Fruit fly (Drosophila melanogaster) whole organism, embryonic: Measurements from ENCODE around the gene Smox.

ENCODE experiments used
- ATbp ChIP-seq: fragments of 200-800 bp; sonication (Bioruptor generic); optimal IDR thresholded peaks from 2 replicates; lab custom pipeline; 2017; ENCODE audit warnings: missing biosample characterization, mild to moderate bottlenecking, missing genetic modification characterization, missing genetic modification reagents
- Bdp1 ChIP-seq: fragments of 200-800 bp; sonication (Bioruptor generic); optimal IDR thresholded peaks from 3 replicates; lab custom pipeline; 2016; ENCODE audit warnings: missing biosample characterization, missing genetic modification characterization
- CG12391 ChIP-seq: fragments of 200-800 bp; sonication (Bioruptor generic); optimal IDR thresholded peaks from 3 replicates; lab custom pipeline; 2018; ENCODE audit warnings: missing biosample characterization, mild to moderate bottlenecking, missing genetic modification characterization, moderate library complexity
- CG1792 ChIP-seq: fragments of 200-800 bp; sonication (Bioruptor generic); optimal IDR thresholded peaks from 2 replicates; lab custom pipeline; 2016; ENCODE audit warnings: missing biosample characterization, missing genetic modification characterization
- CG18599 ChIP-seq: fragments of 200-800 bp; sonication (Bioruptor generic); optimal IDR thresholded peaks from 3 replicates; lab custom pipeline; 2017; ENCODE audit warnings: missing biosample characterization, missing genetic modification characterization, mild to moderate bottlenecking, moderate library complexity, missing genetic modification reagents
- CG18619 ChIP-seq: fragments of 200-800 bp; sonication (Bioruptor generic); optimal IDR thresholded peaks from 3 replicates; lab custom pipeline; 2017; ENCODE audit warnings: missing biosample characterization, mild to moderate bottlenecking, missing genetic modification characterization
- CG30431 ChIP-seq: fragments of 200-800 bp; sonication (Bioruptor generic); optimal IDR thresholded peaks from 2 replicates; lab custom pipeline; 2017; ENCODE audit warnings: missing biosample characterization, missing genetic modification characterization
- CG31388 ChIP-seq: fragments of 200-800 bp; sonication (Bioruptor generic); optimal IDR thresholded peaks from 2 replicates; lab custom pipeline; 2016; ENCODE audit warnings: missing biosample characterization, missing genetic modification characterization
- CG3407 ChIP-seq: fragments of 200-800 bp; sonication (Bioruptor generic); optimal IDR thresholded peaks from 2 replicates; lab custom pipeline; 2018; ENCODE audit warnings: missing biosample characterization, mild to moderate bottlenecking, missing genetic modification characterization
- CG34224 ChIP-seq: fragments of 200-800 bp; sonication (Bioruptor generic); IDR thresholded peaks from 3 replicates; pipeline ENCODE4 v1.3.6; 2022; ENCODE audit warnings: missing biosample characterization, missing genetic modification characterization; ENCODE audit not compliant: partially characterized antibody
- CG42726 ChIP-seq: fragments of 200-800 bp; sonication (Bioruptor generic); IDR thresholded peaks from 2 replicates; pipeline ENCODE4 v1.3.6; 2022; ENCODE audit warnings: missing biosample characterization, missing genetic modification characterization; ENCODE audit not compliant: partially characterized antibody
- CG9727 ChIP-seq: fragments of 200-800 bp; sonication (Bioruptor generic); optimal IDR thresholded peaks from 3 replicates; lab custom pipeline; 2017; ENCODE audit warnings: missing biosample characterization, mild to moderate bottlenecking, missing genetic modification characterization
- Chrac-16 ChIP-seq: fragments of 200-800 bp; sonication (Bioruptor generic); optimal IDR thresholded peaks from 3 replicates; lab custom pipeline; 2016; ENCODE audit warnings: missing biosample characterization, missing genetic modification characterization
- CkIIα-i1 ChIP-seq: fragments of 200-800 bp; sonication (Bioruptor generic); IDR thresholded peaks from 2 replicates; pipeline ENCODE4 v1.3.6; 2022; ENCODE audit warnings: missing biosample characterization, missing genetic modification characterization
- Drgx ChIP-seq: fragments of 200-800 bp; sonication (Bioruptor generic); IDR thresholded peaks from 2 replicates; pipeline ENCODE4 v1.3.6; 2022; ENCODE audit warnings: missing biosample characterization, missing genetic modification characterization
- Elba2 ChIP-seq: fragments of 200-800 bp; sonication (Bioruptor generic); optimal IDR thresholded peaks from 3 replicates; lab custom pipeline; 2016; ENCODE audit warnings: missing biosample characterization, missing genetic modification characterization
- Fer1 ChIP-seq: fragments of 200-800 bp; sonication (Bioruptor generic); optimal IDR thresholded peaks from 2 replicates; lab custom pipeline; 2017; ENCODE audit warnings: missing biosample characterization, mild to moderate bottlenecking, missing genetic modification characterization
- H2.0 ChIP-seq: fragments of 200-800 bp; sonication (Bioruptor generic); IDR thresholded peaks from 2 replicates; pipeline ENCODE4 v1.3.6; 2022; ENCODE audit warnings: missing biosample characterization, missing genetic modification characterization
- Hr39 ChIP-seq: fragments of >200 bp; optimal IDR thresholded peaks from 2 replicates; lab custom pipeline; 2017
- Hr51 ChIP-seq, 2 experiments: fragments of 200-800 bp; sonication (Bioruptor generic); optimal IDR thresholded peaks; 2 replicates in 1 of 2; 3 replicates in 1 of 2; lab custom pipeline; 2016 to 2018; ENCODE audit warnings: missing biosample characterization in 2 of 2, missing genetic modification characterization in 2 of 2, mild to moderate bottlenecking in 1 of 2, moderate library complexity in 1 of 2
- Lim3 ChIP-seq: fragments of 200-800 bp; sonication (Bioruptor generic); IDR thresholded peaks from 2 replicates; pipeline ENCODE4 v1.3.6; 2022; ENCODE audit warnings: missing biosample characterization, missing genetic modification characterization
- Mrtf ChIP-seq: fragments of 200-800 bp; sonication (Bioruptor generic); IDR thresholded peaks from 3 replicates; pipeline ENCODE4 v1.3.6; 2022; ENCODE audit warnings: missing biosample characterization, missing genetic modification characterization
- Ravus ChIP-seq: fragments of 200-800 bp; sonication (Bioruptor generic); IDR thresholded peaks from 2 replicates; pipeline ENCODE4 v1.3.6; 2022; ENCODE audit warnings: missing biosample characterization, missing genetic modification characterization
- Scr ChIP-seq: fragments of 200-800 bp; sonication (Bioruptor generic); IDR thresholded peaks from 2 replicates; pipeline ENCODE4 v1.3.6; 2022; ENCODE audit warnings: missing biosample characterization, missing genetic modification characterization; ENCODE audit not compliant: partially characterized antibody
- Sin3A ChIP-seq: fragments of >200 bp; optimal IDR thresholded peaks from 2 replicates; lab custom pipeline; 2018
- Sox100B ChIP-seq: fragments of 200-800 bp; sonication (Bioruptor generic); optimal IDR thresholded peaks from 3 replicates; lab custom pipeline; 2018; ENCODE audit warnings: missing biosample characterization, mild to moderate bottlenecking, missing genetic modification characterization
- Sox102F ChIP-seq: fragments of 200-800 bp; sonication (Bioruptor generic); optimal IDR thresholded peaks from 2 replicates; lab custom pipeline; 2018; ENCODE audit warnings: missing biosample characterization, mild to moderate bottlenecking, missing genetic modification characterization, moderate library complexity
- Trl ChIP-seq, 3 experiments: fragments of >200 bp in 2 of 3; fragments of 200-800 bp in 1 of 3; sonication (Bioruptor generic) in 1 of 3; optimal IDR thresholded peaks; 2 replicates in 1 of 3; 3 replicates in 2 of 3; lab custom pipeline; 2016 to 2017; ENCODE audit warnings: missing biosample characterization in 1 of 3, missing genetic modification characterization in 1 of 3
- Usf ChIP-seq: fragments of 200-800 bp; sonication (Bioruptor generic); optimal IDR thresholded peaks from 2 replicates; lab custom pipeline; 2017; ENCODE audit warnings: missing genotype, missing biosample characterization, missing genetic modification characterization
- Xrp1 ChIP-seq: fragments of 200-800 bp; sonication (Bioruptor generic); IDR thresholded peaks from 2 replicates; pipeline ENCODE4 v1.3.6; 2022; ENCODE audit warnings: missing biosample characterization, missing genetic modification characterization
- amos ChIP-seq: fragments of 200-800 bp; sonication (Bioruptor generic); IDR thresholded peaks from 2 replicates; pipeline ENCODE4 v1.3.6; 2022; ENCODE audit warnings: missing biosample characterization, missing genetic modification characterization; ENCODE audit not compliant: partially characterized antibody
- btn ChIP-seq: fragments of 200-800 bp; sonication (Bioruptor generic); optimal IDR thresholded peaks from 2 replicates; lab custom pipeline; 2016; ENCODE audit warnings: missing biosample characterization, missing genetic modification characterization
- cato ChIP-seq: fragments of 200-800 bp; sonication (Bioruptor generic); optimal IDR thresholded peaks from 2 replicates; lab custom pipeline; 2016; ENCODE audit warnings: missing biosample characterization, missing genetic modification characterization, borderline replicate concordance
- crp ChIP-seq, 2 experiments: fragments of 200-800 bp; sonication (Bioruptor generic); optimal IDR thresholded peaks; 2 replicates in 1 of 2; 3 replicates in 1 of 2; lab custom pipeline; 2017; ENCODE audit warnings: missing biosample characterization in 2 of 2, missing genetic modification characterization in 2 of 2, mild to moderate bottlenecking in 1 of 2, moderate library complexity in 1 of 2
- da ChIP-seq: fragments of 200-800 bp; sonication (Bioruptor generic); optimal IDR thresholded peaks from 2 replicates; lab custom pipeline; 2016; ENCODE audit warnings: missing biosample characterization, missing genetic modification characterization
- disco-r ChIP-seq: fragments of 200-800 bp; sonication (Bioruptor generic); optimal IDR thresholded peaks from 2 replicates; lab custom pipeline; 2016; ENCODE audit warnings: missing biosample characterization, missing genetic modification characterization
- her ChIP-seq: fragments of 200-800 bp; sonication (Bioruptor generic); optimal IDR thresholded peaks from 2 replicates; lab custom pipeline; 2016; ENCODE audit warnings: missing biosample characterization, missing genetic modification characterization
- insv ChIP-seq, 2 experiments: fragments of 200-800 bp; sonication (Bioruptor generic); optimal IDR thresholded peaks; 3 replicates each; lab custom pipeline; 2016 to 2018; ENCODE audit warnings: missing biosample characterization in 2 of 2, missing genetic modification characterization in 2 of 2
- kah ChIP-seq: fragments of 200-800 bp; sonication (Bioruptor generic); optimal IDR thresholded peaks from 2 replicates; lab custom pipeline; 2018; ENCODE audit warnings: missing biosample characterization, mild to moderate bottlenecking, missing genetic modification characterization
- ken ChIP-seq: fragments of 200-800 bp; sonication (Bioruptor generic); IDR thresholded peaks from 3 replicates; pipeline ENCODE4 v1.3.6; 2022; ENCODE audit warnings: missing biosample characterization, missing genetic modification characterization
- klu ChIP-seq: fragments of 200-800 bp; sonication (Bioruptor generic); IDR thresholded peaks from 2 replicates; pipeline ENCODE4 v1.3.6; 2022; ENCODE audit warnings: missing biosample characterization, missing genetic modification characterization
- oc ChIP-seq: fragments of 200-800 bp; sonication (Bioruptor generic); optimal IDR thresholded peaks from 2 replicates; lab custom pipeline; 2018; ENCODE audit warnings: missing biosample characterization, mild to moderate bottlenecking, missing genetic modification characterization, moderate library complexity
- pan ChIP-seq, 4 experiments: fragments of >200 bp in 3 of 4; fragments of 200-800 bp in 1 of 4; sonication (Bioruptor generic) in 1 of 4; optimal IDR thresholded peaks in 3 of 4; IDR thresholded peaks in 1 of 4; 2 replicates each; pipeline versions ENCODE4 v1.3.6 to Lab custom; 2017 to 2022; ENCODE audit warnings: missing biosample characterization in 2 of 4, missing genetic modification characterization in 2 of 4, mixed read lengths in 1 of 4
- pros ChIP-seq: fragments of 200-800 bp; sonication (Bioruptor generic); optimal IDR thresholded peaks from 3 replicates; lab custom pipeline; 2019; ENCODE audit warnings: missing biosample characterization, mild to moderate bottlenecking, missing genetic modification characterization, moderate library complexity
- pzg ChIP-seq: fragments of 200-800 bp; sonication (Bioruptor generic); optimal IDR thresholded peaks from 3 replicates; lab custom pipeline; 2018; ENCODE audit warnings: missing biosample characterization, mild to moderate bottlenecking, missing genetic modification characterization, moderate library complexity
- ranshi ChIP-seq: fragments of 200-800 bp; sonication (Bioruptor generic); IDR thresholded peaks from 2 replicates; pipeline ENCODE4 v1.3.6; 2022; ENCODE audit warnings: missing biosample characterization, missing genetic modification characterization
- salm ChIP-seq: fragments of 200-800 bp; sonication (Bioruptor generic); optimal IDR thresholded peaks from 2 replicates; lab custom pipeline; 2018; ENCODE audit warnings: missing biosample characterization, mild to moderate bottlenecking, missing genetic modification characterization
- sens-2 ChIP-seq: fragments of 200-800 bp; sonication (Bioruptor generic); IDR thresholded peaks from 2 replicates; pipeline ENCODE4 v1.3.6; 2022; ENCODE audit warnings: missing biosample characterization, missing genetic modification characterization
- sim ChIP-seq: fragments of 200-800 bp; sonication (Bioruptor generic); IDR thresholded peaks from 2 replicates; pipeline ENCODE4 v1.3.6; 2022; ENCODE audit warnings: missing biosample characterization, missing genetic modification characterization
- slou ChIP-seq: fragments of 200-800 bp; sonication (Bioruptor generic); optimal IDR thresholded peaks from 3 replicates; lab custom pipeline; 2016; ENCODE audit warnings: missing biosample characterization, missing genetic modification characterization
- yki ChIP-seq: fragments of >200 bp; optimal IDR thresholded peaks from 3 replicates; lab custom pipeline; 2018
- zen ChIP-seq: fragments of 200-800 bp; sonication (Bioruptor generic); optimal IDR thresholded peaks from 3 replicates; lab custom pipeline; 2018; ENCODE audit warnings: missing biosample characterization, mild to moderate bottlenecking, missing genetic modification characterization, moderate library complexity

Gene Smox

DNA sequence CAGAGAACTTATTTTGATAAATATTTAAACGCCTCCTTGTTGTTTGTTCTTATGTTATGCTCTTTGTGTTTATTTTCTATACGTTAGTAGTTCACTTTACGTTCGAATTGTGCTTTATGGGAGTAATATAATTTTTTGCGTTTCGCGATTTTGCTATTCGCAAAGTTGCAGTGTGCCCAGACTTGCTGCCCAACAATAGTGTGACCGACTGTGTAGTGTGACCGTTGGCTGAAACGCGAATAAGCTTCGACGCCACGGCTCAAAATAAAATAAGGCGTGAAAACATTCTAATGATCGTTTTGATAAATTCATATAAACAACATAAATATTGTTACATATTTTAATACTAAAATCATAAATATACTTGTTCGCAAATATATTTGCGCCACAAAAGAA, at the start of gene Smox:
TSS of gene Smox (minus strand) at position 213 of the 396 bp plus-strand sequence.
- peak; percentile 17 for TF ChIP-seq zen (tag; lab: Kevin White, UChicago)
- no peak for TF ChIP-seq Xrp1
- TF ChIP-seq sens-2 (GFP tag; lab: Robert Waterston, UW), result no peak
- TF ChIP-seq CG34224 (GFP tag; lab: Robert Waterston, UW), result no peak
- no peak for TF ChIP-seq insv (GFP tag; optimal IDR thresholded peaks at IDR 0.05; lab: Kevin White, UChicago)
- no peak for TF ChIP-seq CG3407 (GFP tag; lab: Kevin White, UChicago)
- TF ChIP-seq CG1792 (GFP tag; lab: Kevin White, UChicago), result no peak
- TF ChIP-seq CkIIα-i1 (GFP tag; lab: Robert Waterston, UW), result no peak
- TF ChIP-seq Lim3, result no peak
- TF ChIP-seq oc (tag; lab: Kevin White, UChicago), result no peak
- TF ChIP-seq disco-r (GFP tag; lab: Kevin White, UChicago), result no peak
- no peak for TF ChIP-seq CG18619 (GFP tag; lab: Kevin White, UChicago)
- TF ChIP-seq Fer1 (GFP tag; lab: Kevin White, UChicago), result no peak
- TF ChIP-seq Ravus (GFP tag; lab: Robert Waterston, UW), result no peak
- TF ChIP-seq CG18599 (GFP tag; lab: Kevin White, UChicago), result no peak
- no peak for TF ChIP-seq ATbp (GFP tag; lab: Kevin White, UChicago)
- TF ChIP-seq CG31388 (GFP tag; lab: Kevin White, UChicago), result no peak
- no peak for TF ChIP-seq her (GFP tag; lab: Kevin White, UChicago)
- TF ChIP-seq Trl (optimal IDR thresholded peaks at IDR 0.05; lab: Kevin White, UChicago), result no peak
- TF ChIP-seq Trl (GFP tag; optimal IDR thresholded peaks at IDR 0.05; lab: Kevin White, UChicago), result no peak
- TF ChIP-seq klu (GFP tag; lab: Robert Waterston, UW), result no peak
- no peak for TF ChIP-seq ranshi (GFP tag; lab: Robert Waterston, UW)
- TF ChIP-seq Sox102F (GFP tag; lab: Kevin White, UChicago), result no peak
- TF ChIP-seq Usf (GFP tag; lab: Kevin White, UChicago), result no peak
- no peak for TF ChIP-seq da (GFP tag; lab: Kevin White, UChicago)
- no peak for TF ChIP-seq ken (GFP tag; lab: Robert Waterston, UW)
- no peak for TF ChIP-seq Scr
- peak in 1 of 2 experiments; percentile 26 for TF ChIP-seq crp (GFP tag; optimal IDR thresholded peaks at IDR 0.05; lab: Kevin White, UChicago)
- no peak for TF ChIP-seq slou (GFP tag; lab: Kevin White, UChicago)
- TF ChIP-seq Sin3A (lab: Kevin White, UChicago), result peak; percentile 25
- TF ChIP-seq amos (GFP tag; lab: Robert Waterston, UW), result no peak
- peak; percentile 28 for TF ChIP-seq Elba2 (GFP tag; lab: Kevin White, UChicago)
- no peak for TF ChIP-seq kah (GFP tag; lab: Kevin White, UChicago)
- TF ChIP-seq pzg, result peak; percentile 73
- no peak for TF ChIP-seq cato (GFP tag; lab: Kevin White, UChicago)
- no peak for TF ChIP-seq CG9727 (GFP tag; lab: Kevin White, UChicago)
- no peak for TF ChIP-seq CG42726 (GFP tag; lab: Robert Waterston, UW)
- TF ChIP-seq pros (GFP tag; lab: Kevin White, UChicago), result no peak
- no peak for TF ChIP-seq salm (tag; lab: Kevin White, UChicago)
- no peak for TF ChIP-seq H2.0 (GFP tag; lab: Robert Waterston, UW)
- TF ChIP-seq Bdp1, result no peak
- TF ChIP-seq Hr51 (GFP tag; optimal IDR thresholded peaks at IDR 0.05; lab: Kevin White, UChicago), result no peak
- TF ChIP-seq yki (lab: Kevin White, UChicago), result no peak
- TF ChIP-seq Sox100B (GFP tag; lab: Kevin White, UChicago), result no peak
- no peak for TF ChIP-seq Hr39 (lab: Kevin White, UChicago)
- TF ChIP-seq pan (optimal IDR thresholded peaks at IDR 0.05; lab: Kevin White, UChicago), result no peak
- no peak for TF ChIP-seq pan (GFP tag; optimal IDR thresholded peaks at IDR 0.05 in 1 of 2, IDR thresholded peaks at IDR 0.05 in 1 of 2)
- TF ChIP-seq Mrtf (GFP tag; lab: Robert Waterston, UW), result no peak
- TF ChIP-seq Drgx (GFP tag; lab: Robert Waterston, UW), result no peak
- TF ChIP-seq Chrac-16, result no peak
- no peak for TF ChIP-seq btn (GFP tag; lab: Kevin White, UChicago)
- TF ChIP-seq sim (GFP tag; lab: Robert Waterston, UW), result no peak
- TF ChIP-seq CG30431 (GFP tag; lab: Kevin White, UChicago), result no peak
- peak; percentile 4 for TF ChIP-seq CG12391
